Worm (Caenorhabditis elegans) whole organism, mixed stage, embryonic: ENCODE data around the gene F41C3.1.

Experiments used
- ceh-83 ChIP-seq: fragments of 200-800 bp; sonication (Bioruptor generic); optimal IDR thresholded peaks from 2 replicates; lab custom pipeline; 2018; ENCODE audit warnings: mild to moderate bottlenecking, missing genetic modification characterization, missing compliant biosample characterization
- mls-2 ChIP-seq: sonication (generic microtip); optimal IDR thresholded peaks from 2 replicates; lab custom pipeline; 2016; ENCODE audit warnings: mild to moderate bottlenecking, missing genetic modification characterization, moderate library complexity, missing compliant biosample characterization
- pha-4 ChIP-seq: fragments of 150-350 bp; optimal IDR thresholded peaks from 2 replicates; lab custom pipeline; 2018; ENCODE audit warnings: missing biosample characterization, missing genetic modification reagents, missing genetic modification characterization
- sem-2 ChIP-seq: fragments of 200-800 bp; sonication (Bioruptor generic); optimal IDR thresholded peaks from 2 replicates; lab custom pipeline; 2018; ENCODE audit warnings: mild to moderate bottlenecking, missing genetic modification characterization, missing compliant biosample characterization

- TF ChIP-seq sem-2 (GFP tag; lab: Kevin White, UChicago) (no peak), mls-2 (tag; lab: Kevin White, UChicago) (no peak), ceh-83 (GFP tag; lab: Kevin White, UChicago) (no peak), pha-4 (tag; lab: Kevin White, UChicago) (no peak)
Observed at ce11 chrII:4762574-4763285, 10.6 kb downstream of the F41C3.1 start, which contains the start of gene F26G1.2.
